Worm (Caenorhabditis elegans) whole organism, L2 larva: ENCODE data around the gene daf-5.
A peak's percentile ranks its signal among the peaks of the same experiment; 100 is the strongest.

Experiments used
- C34F6.9 ChIP-seq: fragments of 150-350 bp; optimal IDR thresholded peaks from 2 replicates; lab custom pipeline; 2014; ENCODE audit warnings: missing biosample characterization, missing genetic modification characterization
- F13H6.1 ChIP-seq: sonication (generic microtip); optimal IDR thresholded peaks from 2 replicates; lab custom pipeline; 2016; ENCODE audit warnings: missing genetic modification characterization, missing compliant biosample characterization
- R02D3.7 ChIP-seq: fragments of 150-350 bp; optimal IDR thresholded peaks from 2 replicates; lab custom pipeline; 2014; ENCODE audit warnings: missing biosample characterization, missing genetic modification characterization
- Y55F3AM.14 ChIP-seq: fragments of 200-800 bp; sonication (Bioruptor generic); optimal IDR thresholded peaks from 2 replicates; lab custom pipeline; 2018; ENCODE audit warnings: mild to moderate bottlenecking, missing genetic modification characterization, missing compliant biosample characterization
- ZK546.5 ChIP-seq: sonication (generic microtip); optimal IDR thresholded peaks from 2 replicates; lab custom pipeline; 2017; ENCODE audit warnings: missing biosample characterization, missing genetic modification characterization
- alr-1 ChIP-seq: fragments of 150-350 bp; optimal IDR thresholded peaks from 2 replicates; lab custom pipeline; 2014; ENCODE audit warnings: missing biosample characterization, missing genetic modification characterization
- ama-1 ChIP-seq: fragments of 150-350 bp; optimal IDR thresholded peaks from 2 replicates; lab custom pipeline; 2018; ENCODE audit warnings: inconsistent platforms
- blmp-1 ChIP-seq: sonication (generic microtip); optimal IDR thresholded peaks from 2 replicates; lab custom pipeline; 2017; ENCODE audit warnings: missing genetic modification characterization, mild to moderate bottlenecking, missing compliant biosample characterization, antibody characterized with exemption, moderate library complexity; ENCODE audit not compliant: insufficient read depth
- ceh-82 ChIP-seq: fragments of 150-350 bp; optimal IDR thresholded peaks from 2 replicates; lab custom pipeline; 2014; ENCODE audit warnings: missing biosample characterization, missing genetic modification characterization
- crh-2 ChIP-seq: sonication (generic microtip); optimal IDR thresholded peaks from 2 replicates; lab custom pipeline; 2017; ENCODE audit warnings: missing biosample characterization, missing genetic modification characterization
- dmd-4 ChIP-seq: sonication (generic microtip); optimal IDR thresholded peaks from 2 replicates; lab custom pipeline; 2017; ENCODE audit warnings: missing biosample characterization, missing genetic modification characterization
- egl-27 ChIP-seq: sonication (generic microtip); optimal IDR thresholded peaks from 3 replicates; lab custom pipeline; 2017; ENCODE audit warnings: missing biosample characterization, missing genetic modification reagents, missing genetic modification characterization
- elt-1 ChIP-seq: fragments of 150-350 bp; optimal IDR thresholded peaks from 2 replicates; lab custom pipeline; 2014; ENCODE audit warnings: missing biosample characterization, missing genetic modification characterization
- fos-1 ChIP-seq: fragments of 150-350 bp; optimal IDR thresholded peaks from 2 replicates; lab custom pipeline; 2014; ENCODE audit warnings: missing biosample characterization, missing genetic modification characterization
- lin-11 ChIP-seq: fragments of 150-350 bp; sonication (generic microtip); optimal IDR thresholded peaks from 2 replicates; lab custom pipeline; 2014; ENCODE audit warnings: missing biosample characterization, missing genetic modification characterization, inconsistent platforms, mixed read lengths
- lin-13 ChIP-seq: fragments of 150-350 bp; optimal IDR thresholded peaks from 2 replicates; lab custom pipeline; 2014; ENCODE audit warnings: missing biosample characterization, missing genetic modification reagents, missing genetic modification characterization
- lin-39 ChIP-seq: fragments of 150-350 bp; optimal IDR thresholded peaks from 2 replicates; lab custom pipeline; 2014; ENCODE audit warnings: missing biosample characterization, missing genetic modification reagents, missing genetic modification characterization
- lsy-2 ChIP-seq, 2 experiments: fragments of 150-350 bp in 1 of 2; sonication (generic microtip) in 1 of 2; optimal IDR thresholded peaks; 2 replicates each; lab custom pipeline; 2014 to 2017; ENCODE audit warnings: missing biosample characterization in 2 of 2, missing genetic modification characterization in 2 of 2
- mbf-1 ChIP-seq: sonication (generic microtip); optimal IDR thresholded peaks from 2 replicates; lab custom pipeline; 2017; ENCODE audit warnings: missing biosample characterization, missing genetic modification characterization
- mdl-1 ChIP-seq, 2 experiments: fragments of 150-350 bp in 1 of 2; sonication (generic microtip) in 1 of 2; optimal IDR thresholded peaks; 2 replicates each; lab custom pipeline; 2017; ENCODE audit warnings: missing biosample characterization in 2 of 2, missing genetic modification characterization in 2 of 2
- nhr-129 ChIP-seq: fragments of 150-350 bp; optimal IDR thresholded peaks from 2 replicates; lab custom pipeline; 2014; ENCODE audit warnings: missing biosample characterization, missing genetic modification characterization
- nhr-21 ChIP-seq: fragments of 150-350 bp; optimal IDR thresholded peaks from 2 replicates; lab custom pipeline; 2014; ENCODE audit warnings: missing biosample characterization, missing genetic modification characterization
- nhr-237 ChIP-seq: fragments of 150-350 bp; optimal IDR thresholded peaks from 2 replicates; lab custom pipeline; 2014; ENCODE audit warnings: missing biosample characterization, missing genetic modification characterization
- nhr-25 ChIP-seq: fragments of 150-350 bp; sonication (generic microtip); optimal IDR thresholded peaks from 3 replicates; lab custom pipeline; 2014; ENCODE audit warnings: missing biosample characterization, missing genetic modification characterization
- nhr-77 ChIP-seq: fragments of 150-350 bp; optimal IDR thresholded peaks from 2 replicates; lab custom pipeline; 2014; ENCODE audit warnings: missing biosample characterization, missing genetic modification characterization
- peb-1 ChIP-seq: fragments of 150-350 bp; optimal IDR thresholded peaks from 2 replicates; lab custom pipeline; 2014; ENCODE audit warnings: missing biosample characterization, missing genetic modification characterization
- sem-4 ChIP-seq: fragments of 150-350 bp; optimal IDR thresholded peaks from 2 replicates; lab custom pipeline; 2014; ENCODE audit warnings: missing biosample characterization, missing genetic modification reagents, missing genetic modification characterization
- skn-1 ChIP-seq: sonication (generic microtip); optimal IDR thresholded peaks from 2 replicates; lab custom pipeline; 2017; ENCODE audit warnings: missing biosample characterization, missing genetic modification characterization
- sma-3 ChIP-seq: sonication (generic microtip); optimal IDR thresholded peaks from 2 replicates; lab custom pipeline; 2016; ENCODE audit warnings: missing genetic modification reagents, missing genetic modification characterization, missing compliant biosample characterization
- sma-9 ChIP-seq, 2 experiments: fragments of 150-350 bp in 1 of 2; sonication (generic microtip) in 1 of 2; optimal IDR thresholded peaks; 2 replicates each; lab custom pipeline; 2014 to 2016; ENCODE audit warnings: missing genetic modification characterization in 2 of 2, mild to moderate bottlenecking in 1 of 2, missing biosample characterization in 1 of 2, missing compliant biosample characterization in 1 of 2, missing genetic modification reagents in 1 of 2, moderate library complexity in 1 of 2
- snpc-4 ChIP-seq: fragments of 150-350 bp; optimal IDR thresholded peaks from 2 replicates; lab custom pipeline; 2014; ENCODE audit warnings: missing biosample characterization, missing genetic modification characterization
- unc-39 ChIP-seq: fragments of 150-350 bp; optimal IDR thresholded peaks from 2 replicates; lab custom pipeline; 2014; ENCODE audit warnings: missing biosample characterization, missing genetic modification characterization
- unc-62 ChIP-seq: fragments of 150-350 bp; optimal IDR thresholded peaks from 2 replicates; lab custom pipeline; 2014; ENCODE audit warnings: missing biosample characterization, missing genetic modification reagents, missing genetic modification characterization
- ztf-1 ChIP-seq: fragments of 200-800 bp; sonication (Bioruptor generic); conservative IDR thresholded peaks from 2 replicates; pipeline ENCODE4 v1.3.6; 2022; ENCODE audit warnings: missing genetic modification characterization, missing compliant biosample characterization

Gene daf-5

ce11 chrII:14050506-14050905, 1.6 kb downstream of the daf-5 start (continued):
- peak; percentile 62 for TF ChIP-seq nhr-21
- TF ChIP-seq unc-62, result no peak
- no peak for TF ChIP-seq sem-4 (tag; lab: Kevin White, UChicago)
- TF ChIP-seq fos-1 (tag; lab: Kevin White, UChicago), result peak; percentile 44
- no peak for TF ChIP-seq dmd-4 (tag; lab: Kevin White, UChicago)
- TF ChIP-seq F13H6.1 (tag; lab: Kevin White, UChicago), result peak; percentile 84
- no peak for TF ChIP-seq alr-1 (tag; lab: Kevin White, UChicago)
- peak; percentile 1 for TF ChIP-seq nhr-77 (tag; lab: Kevin White, UChicago)
- peak; percentile 54 for TF ChIP-seq C34F6.9 (tag; lab: Kevin White, UChicago)
- no peak for TF ChIP-seq peb-1 (tag; lab: Kevin White, UChicago)
- TF ChIP-seq ceh-82 (tag; lab: Kevin White, UChicago), result no peak
- TF ChIP-seq sma-3 (GFP tag; lab: Kevin White, UChicago), result peak; percentile 66
- TF ChIP-seq crh-2 (tag; lab: Kevin White, UChicago), result peak; percentile 53

- TF ChIP-seq lin-13 (GFP tag; lab: Kevin White, UChicago), result peak; percentile 4
- peak; percentile 65 for TF ChIP-seq nhr-129 (tag; lab: Kevin White, UChicago)
- TF ChIP-seq snpc-4 (tag; lab: Kevin White, UChicago), result peak; percentile 6
- peak; percentile 83 for TF ChIP-seq fos-1 (tag; lab: Kevin White, UChicago)
- TF ChIP-seq lin-11, result no peak
- no peak for TF ChIP-seq R02D3.7 (tag; lab: Kevin White, UChicago)
- TF ChIP-seq mbf-1 (tag; lab: Kevin White, UChicago), result no peak
- peak; percentile 15 for TF ChIP-seq blmp-1 (tag; lab: Kevin White, UChicago)
- TF ChIP-seq nhr-25 (tag; lab: Kevin White, UChicago), result peak; percentile 67
- TF ChIP-seq sem-4 (tag; lab: Kevin White, UChicago), result peak; percentile 32
- TF ChIP-seq crh-2 (tag; lab: Kevin White, UChicago), result peak; percentile 62
- TF ChIP-seq F13H6.1 (tag; lab: Kevin White, UChicago), result peak; percentile 60
- TF ChIP-seq alr-1 (tag; lab: Kevin White, UChicago), result no peak
- peak; percentile 93 for TF ChIP-seq sma-9 (GFP tag; optimal IDR thresholded peaks at IDR 0.05; lab: Kevin White, UChicago)
- no peak for TF ChIP-seq sma-9 (tag; optimal IDR thresholded peaks at IDR 0.05; lab: Kevin White, UChicago)
- no peak for TF ChIP-seq unc-39
- peak; percentile 20 to 53 for TF ChIP-seq mdl-1 (tag; optimal IDR thresholded peaks at IDR 0.05; lab: Kevin White, UChicago)
- peak in 1 of 2 experiments; percentile 42 for TF ChIP-seq lsy-2 (tag; optimal IDR thresholded peaks at IDR 0.05; lab: Kevin White, UChicago)
- peak; percentile 48 for TF ChIP-seq C34F6.9 (tag; lab: Kevin White, UChicago)
- peak; percentile 54 for TF ChIP-seq egl-27
- TF ChIP-seq nhr-21, result peak; percentile 70
- peak; percentile 30 for TF ChIP-seq Y55F3AM.14 (GFP tag; lab: Kevin White, UChicago)
- no peak for TF ChIP-seq lin-39 (tag; lab: Kevin White, UChicago)
- TF ChIP-seq sma-3 (GFP tag; lab: Kevin White, UChicago), result peak; percentile 67
These were observed 3.0 kb downstream of the daf-5 start for ce11 chrII:14049097-14049496.

ce11 chrII:14046491-14046890, 5.6 kb downstream of the daf-5 start:
- TF ChIP-seq lin-13 (GFP tag; lab: Kevin White, UChicago) (no peak), ama-1 (no peak), lsy-2 (tag; optimal IDR thresholded peaks at IDR 0.05; lab: Kevin White, UChicago) (no peak), elt-1 (no peak), fos-1 (tag; lab: Kevin White, UChicago) (no peak), ZK546.5 (tag; lab: Kevin White, UChicago) (no peak), unc-62 (no peak), nhr-21 (no peak), skn-1 (tag; lab: Kevin White, UChicago) (no peak), F13H6.1 (tag; lab: Kevin White, UChicago) (no peak), alr-1 (tag; lab: Kevin White, UChicago) (no peak), egl-27 (no peak), ztf-1 (GFP tag; lab: Robert Waterston, UW) (no peak), blmp-1 (tag; lab: Kevin White, UChicago) (no peak), mdl-1 (tag; optimal IDR thresholded peaks at IDR 0.05; lab: Kevin White, UChicago) (no peak), sem-4 (tag; lab: Kevin White, UChicago) (no peak), sma-9 (GFP tag; optimal IDR thresholded peaks at IDR 0.05; lab: Kevin White, UChicago) (no peak), sma-9 (tag; optimal IDR thresholded peaks at IDR 0.05; lab: Kevin White, UChicago) (no peak), nhr-237 (tag; lab: Kevin White, UChicago) (no peak)
